Fruit fly (Drosophila melanogaster) whole organism: ENCODE measurements around the gene CG9356.

Source experiments
- CG8478 ChIP-seq: fragments of >200 bp; optimal IDR thresholded peaks from 2 replicates; lab custom pipeline; 2018; ENCODE audit warnings: inconsistent platforms
- EcR ChIP-seq, 2 experiments: fragments of >200 bp; optimal IDR thresholded peaks; 2 replicates each; lab custom pipeline; 2017; ENCODE audit warnings: missing biosample characterization in 2 of 2, missing genetic modification characterization in 2 of 2, missing genetic modification reagents in 2 of 2
- pan ChIP-seq: fragments of >200 bp; optimal IDR thresholded peaks from 2 replicates; lab custom pipeline; 2017
- psq ChIP-seq: fragments of >200 bp; optimal IDR thresholded peaks from 2 replicates; lab custom pipeline; 2017

DNA sequence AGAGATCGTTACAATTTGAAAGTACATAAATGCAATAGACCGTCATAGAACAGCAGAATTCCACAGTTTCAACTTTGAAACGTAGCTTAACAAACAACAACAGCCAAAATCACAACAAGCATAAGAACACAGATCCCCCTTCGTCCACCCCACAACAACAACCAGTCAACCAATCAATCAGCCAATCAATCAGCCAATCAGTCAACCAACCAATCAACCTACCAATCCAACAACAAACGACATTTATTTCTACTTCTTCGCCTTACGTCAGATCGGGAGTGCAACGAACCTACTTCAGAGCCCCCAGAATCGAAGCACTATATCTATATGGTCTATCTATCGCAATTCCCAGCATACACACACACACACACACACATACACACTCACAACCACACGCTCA lies 46.6 kb upstream of the CG9356 start:
- TF ChIP-seq pan (lab: Kevin White, UChicago) (no peak), CG8478 (lab: Kevin White, UChicago) (no peak), psq (lab: Kevin White, UChicago) (no peak), EcR (GFP tag; optimal IDR thresholded peaks at IDR 0.05; lab: Kevin White, UChicago) (no peak)
